Fruit fly (Drosophila melanogaster) whole organism, embryonic: ENCODE data around the gene Ythdc1.
A peak's percentile ranks its signal among the peaks of the same experiment; 100 is the strongest.

Experiments
- BEAF-32 ChIP-seq: fragments of 200-800 bp; sonication (Bioruptor generic); optimal IDR thresholded peaks from 3 replicates; lab custom pipeline; 2017; ENCODE audit warnings: missing biosample characterization, missing genetic modification characterization, mild to moderate bottlenecking, moderate library complexity, missing genetic modification reagents
- BtbVII ChIP-seq: fragments of 200-800 bp; sonication (Bioruptor generic); optimal IDR thresholded peaks from 3 replicates; lab custom pipeline; 2017; ENCODE audit warnings: missing biosample characterization, mild to moderate bottlenecking, missing genetic modification characterization
- CG10431 ChIP-seq: fragments of 200-800 bp; sonication (Bioruptor generic); optimal IDR thresholded peaks from 3 replicates; lab custom pipeline; 2018; ENCODE audit warnings: missing biosample characterization, mild to moderate bottlenecking, missing genetic modification characterization
- CG11456 ChIP-seq: fragments of 200-800 bp; sonication (Bioruptor generic); IDR thresholded peaks from 3 replicates; pipeline ENCODE4 v1.3.6; 2022; ENCODE audit warnings: missing biosample characterization, missing genetic modification characterization
- CG11560 ChIP-seq: fragments of 200-800 bp; sonication (Bioruptor generic); IDR thresholded peaks from 3 replicates; pipeline ENCODE4 v1.3.6; 2022; ENCODE audit warnings: missing biosample characterization, missing genetic modification characterization
- CG11696 ChIP-seq: fragments of 200-800 bp; sonication (Bioruptor generic); IDR thresholded peaks from 2 replicates; pipeline ENCODE4 v1.3.6; 2022; ENCODE audit warnings: missing biosample characterization, missing genetic modification characterization
- CG12236 ChIP-seq: fragments of 200-800 bp; sonication (Bioruptor generic); optimal IDR thresholded peaks from 2 replicates; lab custom pipeline; 2016; ENCODE audit warnings: missing biosample characterization, missing genetic modification characterization
- CG13894 ChIP-seq: fragments of 200-800 bp; sonication (Bioruptor generic); optimal IDR thresholded peaks from 3 replicates; lab custom pipeline; 2018; ENCODE audit warnings: missing biosample characterization, mild to moderate bottlenecking, missing genetic modification characterization, moderate library complexity
- CG14710 ChIP-seq: fragments of 200-800 bp; sonication (Bioruptor generic); optimal IDR thresholded peaks from 3 replicates; lab custom pipeline; 2019; ENCODE audit warnings: missing biosample characterization, mild to moderate bottlenecking, missing genetic modification characterization, moderate library complexity
- CG16813 ChIP-seq: fragments of 200-800 bp; sonication (Bioruptor generic); IDR thresholded peaks from 3 replicates; pipeline ENCODE4 v1.3.6; 2022; ENCODE audit warnings: missing biosample characterization, missing genetic modification characterization; ENCODE audit not compliant: partially characterized antibody
- CG17186 ChIP-seq: fragments of 200-800 bp; sonication (Bioruptor generic); optimal IDR thresholded peaks from 3 replicates; lab custom pipeline; 2017; ENCODE audit warnings: missing biosample characterization, missing genetic modification reagents, missing genetic modification characterization
- CG1792 ChIP-seq: fragments of 200-800 bp; sonication (Bioruptor generic); optimal IDR thresholded peaks from 2 replicates; lab custom pipeline; 2016; ENCODE audit warnings: missing biosample characterization, missing genetic modification characterization
- CG18599 ChIP-seq: fragments of 200-800 bp; sonication (Bioruptor generic); optimal IDR thresholded peaks from 3 replicates; lab custom pipeline; 2017; ENCODE audit warnings: missing biosample characterization, missing genetic modification characterization, mild to moderate bottlenecking, moderate library complexity, missing genetic modification reagents
- CG2678 ChIP-seq: fragments of 200-800 bp; sonication (Bioruptor generic); optimal IDR thresholded peaks from 3 replicates; lab custom pipeline; 2019; ENCODE audit warnings: missing biosample characterization, mild to moderate bottlenecking, missing genetic modification characterization, moderate library complexity
- CG2712 ChIP-seq: fragments of 200-800 bp; optimal IDR thresholded peaks from 3 replicates; lab custom pipeline; 2019; ENCODE audit warnings: missing biosample characterization, mild to moderate bottlenecking, missing genetic modification characterization, moderate library complexity
- CG4730 ChIP-seq: fragments of 200-800 bp; sonication (Bioruptor generic); IDR thresholded peaks from 2 replicates; pipeline ENCODE4 v1.3.6; 2022; ENCODE audit warnings: missing biosample characterization, missing genetic modification characterization
- CG6254 ChIP-seq: fragments of 200-800 bp; sonication (Bioruptor generic); optimal IDR thresholded peaks from 3 replicates; lab custom pipeline; 2017; ENCODE audit warnings: mild to moderate bottlenecking, missing biosample characterization, missing genetic modification reagents, missing genetic modification characterization
- CG6272 ChIP-seq: fragments of 200-800 bp; sonication (Bioruptor generic); IDR thresholded peaks from 2 replicates; pipeline ENCODE4 v1.3.6; 2022; ENCODE audit warnings: missing biosample characterization, missing genetic modification characterization
- CG6791 ChIP-seq: fragments of 200-800 bp; sonication (Bioruptor generic); IDR thresholded peaks from 3 replicates; pipeline ENCODE4 v1.3.6; 2022; ENCODE audit warnings: missing biosample characterization, missing genetic modification characterization; ENCODE audit not compliant: partially characterized antibody
- CG7556 ChIP-seq: fragments of 200-800 bp; sonication (Bioruptor generic); optimal IDR thresholded peaks from 2 replicates; lab custom pipeline; 2017; ENCODE audit warnings: missing biosample characterization, mild to moderate bottlenecking, missing genetic modification characterization
- CG7963 ChIP-seq: fragments of 200-800 bp; sonication (Bioruptor generic); IDR thresholded peaks from 3 replicates; pipeline ENCODE4 v1.3.6; 2022; ENCODE audit warnings: missing biosample characterization, missing genetic modification characterization; ENCODE audit not compliant: partially characterized antibody
- CG9609 ChIP-seq: fragments of 200-800 bp; sonication (Bioruptor generic); optimal IDR thresholded peaks from 3 replicates; lab custom pipeline; 2016; ENCODE audit warnings: missing biosample characterization, missing genetic modification characterization
- CrebB ChIP-seq: fragments of 200-800 bp; sonication (Bioruptor generic); optimal IDR thresholded peaks from 3 replicates; lab custom pipeline; 2018; ENCODE audit warnings: missing biosample characterization, mild to moderate bottlenecking, missing genetic modification characterization
- Dek ChIP-seq: fragments of 200-800 bp; sonication (Bioruptor generic); optimal IDR thresholded peaks from 3 replicates; lab custom pipeline; 2019; ENCODE audit warnings: missing biosample characterization, mild to moderate bottlenecking, missing genetic modification characterization, moderate library complexity
- Doc2 ChIP-seq: fragments of 200-800 bp; sonication (Bioruptor generic); IDR thresholded peaks from 2 replicates; pipeline ENCODE4 v1.3.6; 2022; ENCODE audit warnings: missing biosample characterization, missing genetic modification characterization
- Dp ChIP-seq: fragments of 200-800 bp; sonication (Bioruptor generic); optimal IDR thresholded peaks from 2 replicates; lab custom pipeline; 2018; ENCODE audit warnings: missing biosample characterization, mild to moderate bottlenecking, missing genetic modification characterization, moderate library complexity
- HLH4C ChIP-seq: fragments of 200-800 bp; sonication (Bioruptor generic); IDR thresholded peaks from 3 replicates; pipeline ENCODE4 v1.3.6; 2022; ENCODE audit warnings: missing biosample characterization, missing genetic modification characterization; ENCODE audit not compliant: partially characterized antibody
- Hr78 ChIP-seq, 2 experiments: fragments of 200-800 bp in 1 of 2; fragments of >200 bp in 1 of 2; sonication (Bioruptor generic) in 1 of 2; optimal IDR thresholded peaks; 2 replicates each; lab custom pipeline; 2017 to 2019; ENCODE audit warnings: missing biosample characterization in 2 of 2, missing genetic modification characterization in 2 of 2, mild to moderate bottlenecking in 1 of 2, moderate library complexity in 1 of 2
- Kr ChIP-seq: fragments of 200-800 bp; sonication (Bioruptor generic); optimal IDR thresholded peaks from 2 replicates; lab custom pipeline; 2017; ENCODE audit warnings: missing biosample characterization, mild to moderate bottlenecking, missing genetic modification characterization
- Lhr ChIP-seq: fragments of 200-800 bp; sonication (Bioruptor generic); optimal IDR thresholded peaks from 3 replicates; lab custom pipeline; 2017; ENCODE audit warnings: mild to moderate bottlenecking, missing biosample characterization, missing genetic modification reagents, missing genetic modification characterization
- NK7.1 ChIP-seq: fragments of 200-800 bp; sonication (Bioruptor generic); optimal IDR thresholded peaks from 3 replicates; lab custom pipeline; 2016; ENCODE audit warnings: missing biosample characterization, missing genetic modification characterization
- Side ChIP-seq: fragments of 200-800 bp; sonication (Bioruptor generic); optimal IDR thresholded peaks from 2 replicates; lab custom pipeline; 2016; ENCODE audit warnings: missing biosample characterization, missing genetic modification characterization
- Sry-δ ChIP-seq: fragments of 200-800 bp; sonication (Bioruptor generic); optimal IDR thresholded peaks from 2 replicates; lab custom pipeline; 2016; ENCODE audit warnings: missing biosample characterization, missing genetic modification characterization
- Taf1 ChIP-seq: fragments of 200-800 bp; sonication (Bioruptor generic); IDR thresholded peaks from 2 replicates; pipeline ENCODE4 v1.3.6; 2022; ENCODE audit warnings: missing biosample characterization, missing genetic modification characterization
- ato ChIP-seq: fragments of 200-800 bp; sonication (Bioruptor generic); IDR thresholded peaks from 2 replicates; pipeline ENCODE4 v1.3.6; 2022; ENCODE audit warnings: missing biosample characterization, missing genetic modification characterization; ENCODE audit not compliant: partially characterized antibody
- bbx ChIP-seq: fragments of 200-800 bp; sonication (Bioruptor generic); IDR thresholded peaks from 2 replicates; pipeline ENCODE4 v1.3.6; 2022; ENCODE audit warnings: missing biosample characterization, missing genetic modification characterization; ENCODE audit not compliant: partially characterized antibody
- chinmo ChIP-seq: fragments of 200-800 bp; sonication (Bioruptor generic); IDR thresholded peaks from 4 replicates; pipeline ENCODE4 v1.3.6; 2022; ENCODE audit warnings: missing biosample characterization, missing genetic modification characterization; ENCODE audit not compliant: partially characterized antibody
- chn ChIP-seq: fragments of 200-800 bp; sonication (Bioruptor generic); optimal IDR thresholded peaks from 2 replicates; lab custom pipeline; 2016; ENCODE audit warnings: missing biosample characterization, missing genetic modification characterization
- da ChIP-seq: fragments of 200-800 bp; sonication (Bioruptor generic); optimal IDR thresholded peaks from 2 replicates; lab custom pipeline; 2016; ENCODE audit warnings: missing biosample characterization, missing genetic modification characterization
- dysf ChIP-seq: fragments of 200-800 bp; sonication (Bioruptor generic); IDR thresholded peaks from 3 replicates; pipeline ENCODE4 v1.3.6; 2022; ENCODE audit warnings: missing biosample characterization, missing genetic modification characterization
- gt ChIP-seq: fragments of 200-800 bp; sonication (Bioruptor generic); IDR thresholded peaks from 2 replicates; pipeline ENCODE4 v1.3.6; 2022; ENCODE audit warnings: missing biosample characterization, missing genetic modification characterization
- klu ChIP-seq: fragments of 200-800 bp; sonication (Bioruptor generic); IDR thresholded peaks from 2 replicates; pipeline ENCODE4 v1.3.6; 2022; ENCODE audit warnings: missing biosample characterization, missing genetic modification characterization
- kni ChIP-seq: fragments of 200-800 bp; sonication (Bioruptor generic); optimal IDR thresholded peaks from 3 replicates; lab custom pipeline; 2017; ENCODE audit warnings: mild to moderate bottlenecking, missing biosample characterization, missing genetic modification reagents, missing genetic modification characterization
- nom ChIP-seq: fragments of 200-800 bp; sonication (Bioruptor generic); optimal IDR thresholded peaks from 2 replicates; lab custom pipeline; 2017; ENCODE audit warnings: missing biosample characterization, missing genetic modification characterization, mild to moderate bottlenecking, moderate library complexity, missing genetic modification reagents
- odd ChIP-seq: fragments of 200-800 bp; sonication (Bioruptor generic); optimal IDR thresholded peaks from 2 replicates; lab custom pipeline; 2017; ENCODE audit warnings: missing biosample characterization, mild to moderate bottlenecking, missing genetic modification characterization
- pb ChIP-seq: fragments of 200-800 bp; sonication (Bioruptor generic); optimal IDR thresholded peaks from 3 replicates; lab custom pipeline; 2016; ENCODE audit warnings: missing biosample characterization, missing genetic modification characterization
- phol ChIP-seq: fragments of 200-800 bp; sonication (Bioruptor generic); optimal IDR thresholded peaks from 3 replicates; lab custom pipeline; 2018; ENCODE audit warnings: missing biosample characterization, mild to moderate bottlenecking, missing genetic modification characterization, moderate library complexity
- scrt ChIP-seq: fragments of 200-800 bp; sonication (Bioruptor generic); optimal IDR thresholded peaks from 2 replicates; lab custom pipeline; 2018; ENCODE audit warnings: missing biosample characterization, mild to moderate bottlenecking, missing genetic modification characterization, moderate library complexity
- slbo ChIP-seq: fragments of 200-800 bp; sonication (Bioruptor generic); IDR thresholded peaks from 2 replicates; pipeline ENCODE4 v1.3.6; 2022; ENCODE audit warnings: missing biosample characterization, missing genetic modification characterization
- tx ChIP-seq: fragments of 200-800 bp; sonication (Bioruptor generic); optimal IDR thresholded peaks from 2 replicates; lab custom pipeline; 2016; ENCODE audit warnings: missing biosample characterization, missing genetic modification characterization
- zen2 ChIP-seq: fragments of 200-800 bp; sonication (Bioruptor generic); IDR thresholded peaks from 3 replicates; pipeline ENCODE4 v1.3.6; 2022; ENCODE audit warnings: missing biosample characterization, missing genetic modification characterization; ENCODE audit not compliant: partially characterized antibody
- zfh1 ChIP-seq: fragments of 200-800 bp; sonication (Bioruptor generic); IDR thresholded peaks from 3 replicates; pipeline ENCODE4 v1.3.6; 2022; ENCODE audit warnings: missing biosample characterization, missing genetic modification characterization

Ythdc1 gene

dm6 chr3L:3376551-3376950 lies 2.6 kb upstream of the Ythdc1 start, which contains the start of gene CG12012 (continued):
- TF ChIP-seq BEAF-32 (peak; percentile 45), CG13894 (tag; lab: Kevin White, UChicago) (no peak), tx (GFP tag; lab: Kevin White, UChicago) (no peak), CG16813 (GFP tag; lab: Robert Waterston, UW) (peak; percentile 48; the same call in 1 of the 3 replicates), Kr (no peak), CG4730 (GFP tag; lab: Robert Waterston, UW) (no peak), HLH4C (GFP tag; lab: Robert Waterston, UW) (peak; percentile 63), nom (no peak), zfh1 (no peak), CG14710 (no peak), phol (tag; lab: Kevin White, UChicago) (no peak), Dek (tag; lab: Kevin White, UChicago) (no peak), klu (GFP tag; lab: Robert Waterston, UW) (no peak), CrebB (no peak), Dp (peak; percentile 80), dysf (GFP tag; lab: Robert Waterston, UW) (no peak), NK7.1 (no peak), ato (GFP tag; lab: Robert Waterston, UW) (no peak), da (no peak), CG11696 (no peak), gt (GFP tag; lab: Robert Waterston, UW) (no peak), CG7556 (no peak), CG6272 (GFP tag; lab: Robert Waterston, UW) (no peak), Sry-δ (GFP tag; lab: Kevin White, UChicago) (peak; percentile 4), Doc2 (GFP tag; lab: Robert Waterston, UW) (no peak), pb (no peak), bbx (GFP tag; lab: Robert Waterston, UW) (peak; percentile 51), CG18599 (no peak), zen2 (GFP tag; lab: Robert Waterston, UW) (peak; percentile 50; the same call in 1 of the 3 replicates), Lhr (GFP tag; lab: Kevin White, UChicago) (no peak), odd (no peak), CG6254 (no peak), Side (GFP tag; lab: Kevin White, UChicago) (no peak), CG12236 (GFP tag; lab: Kevin White, UChicago) (no peak), CG7963 (no peak), scrt (GFP tag; lab: Kevin White, UChicago) (no peak), CG2678 (tag; lab: Kevin White, UChicago) (no peak)

- TF ChIP-seq zen2 (GFP tag; lab: Robert Waterston, UW) (no peak), CG2712 (tag; lab: Kevin White, UChicago) (no peak), CG10431 (GFP tag; lab: Kevin White, UChicago) (no peak), BtbVII (GFP tag; lab: Kevin White, UChicago) (no peak), CG9609 (GFP tag; lab: Kevin White, UChicago) (no peak), chinmo (GFP tag; lab: Robert Waterston, UW) (no peak), chn (no peak), phol (tag; lab: Kevin White, UChicago) (no peak), CG17186 (GFP tag; lab: Kevin White, UChicago) (no peak), kni (GFP tag; lab: Kevin White, UChicago) (no peak), CG11560 (tag; lab: Robert Waterston, UW) (no peak), CG2678 (tag; lab: Kevin White, UChicago) (no peak), Taf1 (no peak), CG6791 (no peak), Hr78 (GFP tag; optimal IDR thresholded peaks at IDR 0.05; lab: Kevin White, UChicago) (no peak), CG11456 (GFP tag; lab: Robert Waterston, UW) (no peak), scrt (GFP tag; lab: Kevin White, UChicago) (no peak), CG1792 (GFP tag; lab: Kevin White, UChicago) (no peak), slbo (GFP tag; lab: Robert Waterston, UW) (no peak)
These were observed 4.7 kb downstream of the Ythdc1 start, which contains the start of gene Drs for dm6 chr3L:3369256-3369655. Gene Drs, plus strand, starts transcription at chr3L:3369556.
